Worm (Caenorhabditis elegans) whole organism, mixed stage, embryonic: ENCODE measurements around the gene srh-218.

Experiments used
- M03D4.4 ChIP-seq: sonication (generic microtip); optimal IDR thresholded peaks from 2 replicates; lab custom pipeline; 2017; ENCODE audit warnings: mild to moderate bottlenecking, missing genetic modification characterization, missing compliant biosample characterization
- bed-3 ChIP-seq: fragments of 200-800 bp; sonication (Bioruptor generic); optimal IDR thresholded peaks from 3 replicates; lab custom pipeline; 2018; ENCODE audit warnings: mild to moderate bottlenecking, missing genetic modification characterization, moderate library complexity, missing compliant biosample characterization
- blmp-1 ChIP-seq: fragments of 150-350 bp; optimal IDR thresholded peaks from 2 replicates; lab custom pipeline; 2014; ENCODE audit warnings: missing biosample characterization, missing genetic modification characterization
- ceh-39 ChIP-seq: fragments of 150-350 bp; optimal IDR thresholded peaks from 2 replicates; lab custom pipeline; 2014; ENCODE audit warnings: missing biosample characterization, missing genetic modification characterization
- ceh-43 ChIP-seq: fragments of 200-800 bp; sonication (Bioruptor generic); optimal IDR thresholded peaks from 2 replicates; lab custom pipeline; 2018; ENCODE audit warnings: mild to moderate bottlenecking, missing genetic modification characterization, moderate library complexity, missing compliant biosample characterization
- ces-1 ChIP-seq: fragments of 150-350 bp; optimal IDR thresholded peaks from 2 replicates; lab custom pipeline; 2014; ENCODE audit warnings: missing biosample characterization, missing genetic modification reagents, missing genetic modification characterization
- cnd-1 ChIP-seq: fragments of 200-800 bp; sonication (Bioruptor generic); optimal IDR thresholded peaks from 2 replicates; lab custom pipeline; 2018; ENCODE audit warnings: mild to moderate bottlenecking, missing genetic modification characterization, missing compliant biosample characterization
- drap-1 ChIP-seq: fragments of 200-800 bp; sonication (Bioruptor generic); optimal IDR thresholded peaks from 3 replicates; lab custom pipeline; 2018; ENCODE audit warnings: mild to moderate bottlenecking, missing genetic modification characterization, missing compliant biosample characterization
- elt-1 ChIP-seq: sonication (generic microtip); optimal IDR thresholded peaks from 2 replicates; lab custom pipeline; 2017; ENCODE audit warnings: missing genetic modification characterization, mild to moderate bottlenecking, missing compliant biosample characterization, antibody characterized with exemption, moderate library complexity, borderline replicate concordance; ENCODE audit not compliant: insufficient read depth
- elt-3 ChIP-seq: fragments of 150-350 bp; optimal IDR thresholded peaks from 2 replicates; lab custom pipeline; 2014; ENCODE audit warnings: missing biosample characterization, missing genetic modification characterization
- flh-1 ChIP-seq: fragments of 200-800 bp; sonication (Bioruptor generic); optimal IDR thresholded peaks from 2 replicates; lab custom pipeline; 2018; ENCODE audit warnings: mild to moderate bottlenecking, missing genetic modification characterization, moderate library complexity, missing compliant biosample characterization
- ham-2 ChIP-seq: fragments of 200-800 bp; sonication (Bioruptor generic); optimal IDR thresholded peaks from 2 replicates; lab custom pipeline; 2018; ENCODE audit warnings: mild to moderate bottlenecking, missing genetic modification characterization, missing compliant biosample characterization
- hlh-1 ChIP-seq: fragments of 150-350 bp; optimal IDR thresholded peaks from 2 replicates; lab custom pipeline; 2014; ENCODE audit warnings: missing biosample characterization, missing genetic modification reagents, missing genetic modification characterization
- lin-13 ChIP-seq: fragments of 150-350 bp; optimal IDR thresholded peaks from 2 replicates; lab custom pipeline; 2014; ENCODE audit warnings: missing biosample characterization, missing genetic modification characterization
- lin-32 ChIP-seq: fragments of 200-800 bp; sonication (Bioruptor generic); optimal IDR thresholded peaks from 2 replicates; lab custom pipeline; 2018; ENCODE audit warnings: mild to moderate bottlenecking, missing genetic modification characterization, missing compliant biosample characterization
- lsy-2 ChIP-seq: fragments of 150-350 bp; optimal IDR thresholded peaks from 2 replicates; lab custom pipeline; 2014; ENCODE audit warnings: missing biosample characterization, missing genetic modification characterization
- mab-5 ChIP-seq: fragments of 150-350 bp; optimal IDR thresholded peaks from 2 replicates; lab custom pipeline; 2014; ENCODE audit warnings: missing biosample characterization, missing genetic modification characterization
- mep-1 ChIP-seq: fragments of 150-350 bp; optimal IDR thresholded peaks from 2 replicates; lab custom pipeline; 2017; ENCODE audit warnings: missing biosample characterization, missing genetic modification reagents, missing genetic modification characterization, inconsistent platforms
- mls-2 ChIP-seq: sonication (generic microtip); optimal IDR thresholded peaks from 2 replicates; lab custom pipeline; 2016; ENCODE audit warnings: mild to moderate bottlenecking, missing genetic modification characterization, moderate library complexity, missing compliant biosample characterization
- nhr-12 ChIP-seq: fragments of 150-350 bp; optimal IDR thresholded peaks from 2 replicates; lab custom pipeline; 2014; ENCODE audit warnings: missing biosample characterization, missing genetic modification characterization
- nhr-2 ChIP-seq: fragments of 150-350 bp; optimal IDR thresholded peaks from 2 replicates; lab custom pipeline; 2014; ENCODE audit warnings: missing biosample characterization, missing genetic modification characterization
- nhr-237 ChIP-seq: fragments of 150-350 bp; optimal IDR thresholded peaks from 2 replicates; lab custom pipeline; 2014; ENCODE audit warnings: missing biosample characterization, missing genetic modification characterization
- nhr-28 ChIP-seq: fragments of 150-350 bp; optimal IDR thresholded peaks from 2 replicates; lab custom pipeline; 2014; ENCODE audit warnings: missing biosample characterization, missing genetic modification characterization
- nhr-76 ChIP-seq: sonication (generic microtip); optimal IDR thresholded peaks from 2 replicates; lab custom pipeline; 2017; ENCODE audit warnings: missing biosample characterization, missing genetic modification characterization
- pha-4 ChIP-seq: fragments of 150-350 bp; optimal IDR thresholded peaks from 2 replicates; lab custom pipeline; 2018; ENCODE audit warnings: missing biosample characterization, missing genetic modification reagents, missing genetic modification characterization
- snpc-4 ChIP-seq: fragments of 150-350 bp; optimal IDR thresholded peaks from 2 replicates; lab custom pipeline; 2014; ENCODE audit warnings: missing biosample characterization, missing genetic modification characterization
- sptf-1 ChIP-seq: sonication (generic microtip); optimal IDR thresholded peaks from 2 replicates; lab custom pipeline; 2017; ENCODE audit warnings: mild to moderate bottlenecking, missing genetic modification characterization, moderate library complexity, missing compliant biosample characterization
- unc-120 ChIP-seq: sonication (generic microtip); optimal IDR thresholded peaks from 2 replicates; lab custom pipeline; 2017; ENCODE audit warnings: missing genetic modification characterization, missing compliant biosample characterization; ENCODE audit not compliant: poor library complexity, severe bottlenecking
- unc-62 ChIP-seq: fragments of 150-350 bp; optimal IDR thresholded peaks from 2 replicates; lab custom pipeline; 2014; ENCODE audit warnings: missing biosample characterization, missing genetic modification reagents, missing genetic modification characterization
- zip-8 ChIP-seq: fragments of 150-350 bp; optimal IDR thresholded peaks from 2 replicates; lab custom pipeline; 2014; ENCODE audit warnings: missing biosample characterization, missing genetic modification characterization
- ztf-11 ChIP-seq: fragments of 150-350 bp; optimal IDR thresholded peaks from 2 replicates; lab custom pipeline; 2014; ENCODE audit warnings: missing biosample characterization, missing genetic modification characterization

The srh-218 gene

DNA sequence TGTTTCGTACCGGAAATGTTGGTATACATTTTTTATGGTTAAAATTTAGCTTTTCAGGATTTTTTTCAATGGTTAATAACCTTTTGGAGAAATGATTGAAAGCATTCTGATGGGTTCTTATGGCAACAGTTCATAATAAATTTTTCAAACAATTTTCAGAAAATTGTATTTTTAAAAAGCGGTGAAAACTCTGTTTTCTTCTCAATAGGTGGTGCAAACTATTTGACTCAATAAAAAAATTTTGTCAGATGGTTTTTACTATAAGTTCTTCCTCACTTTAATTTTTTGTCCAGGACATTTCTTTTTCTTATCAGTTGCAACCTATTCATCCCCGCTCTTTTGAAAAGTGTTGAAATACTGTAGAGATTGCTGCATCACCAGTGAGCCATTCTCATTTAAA lies 44.9 kb upstream of the srh-218 start, which contains the start of gene T26H5.14:
TSS of gene T26H5.14 (plus strand) at position 301 of the 400 bp plus-strand sequence.
- TF ChIP-seq lin-13 (no peak), lsy-2 (no peak), cnd-1 (tag; lab: Kevin White, UChicago) (no peak), unc-62 (GFP tag; lab: Kevin White, UChicago) (no peak), sptf-1 (tag; lab: Kevin White, UChicago) (no peak), hlh-1 (no peak), ham-2 (GFP tag; lab: Kevin White, UChicago) (no peak), bed-3 (GFP tag; lab: Kevin White, UChicago) (no peak), nhr-12 (tag; lab: Kevin White, UChicago) (no peak), snpc-4 (tag; lab: Kevin White, UChicago) (no peak)

ce11 chrV:15451421-15451820 lies 42.4 kb upstream of the srh-218 start, which contains the start of gene srw-33:
Gene srw-33, minus strand, starts transcription at chrV:15451521.
- TF ChIP-seq mep-1 (no peak), mab-5 (no peak), elt-1 (tag; lab: Kevin White, UChicago) (no peak), lin-32 (GFP tag; lab: Kevin White, UChicago) (no peak), drap-1 (GFP tag; lab: Kevin White, UChicago) (no peak), ceh-43 (GFP tag; lab: Kevin White, UChicago) (no peak), ces-1 (no peak), nhr-2 (tag; lab: Kevin White, UChicago) (no peak), sptf-1 (tag; lab: Kevin White, UChicago) (no peak), zip-8 (tag; lab: Kevin White, UChicago) (no peak), lin-13 (no peak), pha-4 (tag; lab: Kevin White, UChicago) (no peak), mls-2 (no peak), nhr-237 (tag; lab: Kevin White, UChicago) (no peak)

- TF ChIP-seq sptf-1 (tag; lab: Kevin White, UChicago) (no peak), bed-3 (GFP tag; lab: Kevin White, UChicago) (no peak), nhr-28 (tag; lab: Kevin White, UChicago) (no peak), drap-1 (GFP tag; lab: Kevin White, UChicago) (peak; percentile 5)
- TF ChIP-seq, all 35 proteins: peak for 1
These were observed 39.5 kb upstream of the srh-218 start for ce11 chrV:15454322-15454721.

DNA sequence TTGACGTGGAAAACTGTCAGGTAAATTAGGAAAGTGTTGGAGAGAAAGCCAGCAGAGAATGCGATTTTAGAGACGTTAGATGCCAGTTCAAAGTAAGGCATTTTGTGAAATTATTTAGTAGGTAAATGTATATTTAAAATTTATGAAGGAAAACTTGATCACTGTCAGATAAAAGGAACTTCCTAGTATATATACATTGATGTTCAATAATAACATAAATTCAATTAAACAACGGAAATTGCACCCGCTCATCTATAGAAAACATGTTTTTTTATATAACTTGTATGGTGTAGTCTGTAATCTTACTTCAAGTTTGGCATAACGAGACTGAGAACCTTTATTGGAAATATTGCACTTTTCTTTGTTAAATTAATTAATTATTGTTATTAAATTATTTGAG lies 34.7 kb upstream of the srh-218 start, which contains the start of gene str-71:
TSS of gene str-71 (minus strand) at position 101 of the 400 bp plus-strand sequence.
- TF ChIP-seq lin-13 = no peak
- TF ChIP-seq flh-1 = no peak
- no peak for TF ChIP-seq zip-8 (tag; lab: Kevin White, UChicago)
- TF ChIP-seq mab-5 = no peak
- TF ChIP-seq cnd-1 (tag; lab: Kevin White, UChicago) = no peak
- TF ChIP-seq elt-3 (tag; lab: Kevin White, UChicago) = no peak
- TF ChIP-seq nhr-28 (tag; lab: Kevin White, UChicago) = no peak
- no peak for TF ChIP-seq bed-3 (GFP tag; lab: Kevin White, UChicago)
- no peak for TF ChIP-seq unc-62 (GFP tag; lab: Kevin White, UChicago)
- TF ChIP-seq mep-1 = no peak
- no peak for TF ChIP-seq hlh-1
- TF ChIP-seq ceh-39 (tag; lab: Kevin White, UChicago) = no peak
- no peak for TF ChIP-seq ztf-11 (tag; lab: Kevin White, UChicago)
- TF ChIP-seq blmp-1 (tag; lab: Kevin White, UChicago) = no peak
- no peak for TF ChIP-seq M03D4.4
- TF ChIP-seq nhr-76 (tag; lab: Kevin White, UChicago) = no peak
- no peak for TF ChIP-seq sptf-1 (tag; lab: Kevin White, UChicago)
- TF ChIP-seq ces-1 = no peak
- no peak for TF ChIP-seq unc-120 (tag; lab: Kevin White, UChicago)
- TF ChIP-seq lsy-2 = no peak
- TF ChIP-seq, all 35 proteins: peak for 0

ce11 chrV:15464402-15464801 lies 29.4 kb upstream of the srh-218 start, which contains the start of gene rocf-1:
Gene rocf-1, minus strand, starts transcription at chrV:15464502.
- peak; percentile 26 for TF ChIP-seq blmp-1 (tag; lab: Kevin White, UChicago)
- no peak for TF ChIP-seq mep-1
